Worm (Caenorhabditis elegans): ENCODE measurements around the gene nyn-1.

DNA sequence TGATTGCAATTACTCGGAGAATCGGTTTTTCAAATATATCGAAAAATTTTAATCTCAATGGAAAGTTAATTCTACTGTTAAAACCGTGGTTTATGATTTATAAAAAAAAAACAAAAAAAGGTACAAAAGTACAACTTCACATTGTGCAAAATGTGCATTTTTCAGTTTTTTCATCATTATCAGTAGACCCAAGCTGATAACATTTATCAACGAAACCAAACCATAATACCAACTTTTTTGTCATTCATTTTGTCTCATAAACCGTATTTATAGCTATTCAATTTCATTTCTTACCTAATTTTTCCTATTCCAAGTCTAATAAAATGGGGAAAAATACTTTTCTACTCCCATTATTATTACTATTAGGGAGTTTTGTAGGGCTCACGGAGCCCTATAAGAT, 47.8 kb downstream of the nyn-1 start, which contains the start of gene ugt-22:
- TF ChIP-seq unc-130 (GFP tag; optimal IDR thresholded peaks at IDR 0.05): no peak
- no peak for TF ChIP-seq zim-3 (tag; optimal IDR thresholded peaks at IDR 0.05)
- TF ChIP-seq C06A6.2 (GFP tag; conservative IDR thresholded peaks at IDR 0.05): no peak
- TF ChIP-seq B0336.3 (GFP tag; IDR thresholded peaks at IDR 0.05): no peak
- TF ChIP-seq F55B11.4 (tag; optimal IDR thresholded peaks at IDR 0.05; ENCODE audit: borderline replicate concordance, insufficient read depth): no peak
- TF ChIP-seq hlh-12 (tag; optimal IDR thresholded peaks at IDR 0.05): no peak
- TF ChIP-seq efl-1 (GFP tag; optimal IDR thresholded peaks at IDR 0.05): no peak
- no peak for TF ChIP-seq madf-3 (GFP tag; IDR thresholded peaks at IDR 0.05)
- TF ChIP-seq snpc-4 (GFP tag; optimal IDR thresholded peaks at IDR 0.05): no peak
- no peak for TF ChIP-seq snpc-4 (tag; optimal IDR thresholded peaks at IDR 0.05)
- no peak for TF ChIP-seq egl-44 (GFP tag; IDR thresholded peaks at IDR 0.05)
- no peak for TF ChIP-seq snpc-1.1 (tag; optimal IDR thresholded peaks at IDR 0.05; ENCODE audit: insufficient read depth)
- TF ChIP-seq unc-62 (GFP tag; optimal IDR thresholded peaks at IDR 0.05): no peak
- no peak for TF ChIP-seq B0261.1 (tag; optimal IDR thresholded peaks at IDR 0.05)
- no peak for TF ChIP-seq bed-2 (GFP tag; IDR thresholded peaks at IDR 0.05)
